Worm (Caenorhabditis elegans): ENCODE data around the gene kcc-1.

kcc-1 gene

DNA sequence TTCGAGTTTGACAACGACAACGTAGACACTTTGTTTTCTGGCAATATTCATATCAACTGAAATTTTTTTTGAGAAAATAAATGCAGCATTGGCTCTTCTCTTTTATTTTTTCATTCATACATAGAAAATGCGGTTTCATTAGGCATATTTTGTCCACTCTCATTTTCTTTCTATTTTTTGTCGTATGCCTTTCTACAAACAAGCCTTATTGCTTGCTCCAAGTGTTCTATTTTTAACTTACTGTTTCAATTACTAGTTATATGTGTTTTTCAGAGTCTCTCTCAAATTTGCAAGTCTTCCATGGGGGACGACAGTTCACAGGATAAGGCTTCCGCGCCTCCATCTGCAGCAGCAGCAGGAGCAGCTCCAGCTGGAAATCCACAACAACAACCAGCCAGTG, at the start of gene kcc-1:
Gene kcc-1 (plus strand): TSS at position 301 of the 400 bp plus-strand sequence.
- TF ChIP-seq cey-2 (tag; optimal IDR thresholded peaks at IDR 0.05; ENCODE audit: borderline replicate concordance, insufficient read depth) (no peak), nhr-42 (GFP tag; IDR thresholded peaks at IDR 0.05) (no peak), spr-1 (tag; optimal IDR thresholded peaks at IDR 0.05) (no peak), Y75B8A.6 (GFP tag; IDR thresholded peaks at IDR 0.05) (no peak), nhr-10 (tag; optimal IDR thresholded peaks at IDR 0.05) (no peak), mes-2 (tag; optimal IDR thresholded peaks at IDR 0.05; ENCODE audit: poor library complexity, severe bottlenecking) (no peak), D1046.2 (GFP tag; IDR thresholded peaks at IDR 0.05) (no peak), gei-8 (GFP tag; optimal IDR thresholded peaks at IDR 0.05) (no peak)

DNA sequence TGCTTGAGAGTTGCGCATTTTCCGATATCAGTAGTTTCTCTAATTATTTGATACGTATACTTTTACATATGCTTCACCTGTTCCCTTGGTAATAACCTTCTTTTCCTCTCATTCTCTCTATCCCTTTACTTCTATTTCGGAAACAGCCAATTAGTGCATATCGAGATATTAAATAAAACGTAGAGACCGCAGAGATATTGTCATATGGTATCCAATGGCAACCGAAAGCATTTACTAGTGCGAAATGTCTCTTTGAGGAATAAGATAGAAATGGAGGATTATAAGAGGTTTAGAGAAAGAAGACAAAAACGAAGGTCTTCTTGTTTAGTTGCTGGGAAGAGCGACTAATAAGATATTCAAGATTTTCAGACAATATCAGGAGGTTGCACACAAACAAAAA, 49.7 kb upstream of the kcc-1 start, which contains the start of gene maph-9:
Gene maph-9 (plus strand): TSS at position 273 of the 400 bp plus-strand sequence.
- TF ChIP-seq aha-1 (tag): peak; percentile 67
- no peak for TF ChIP-seq snpc-1.2 (GFP tag; IDR thresholded peaks at IDR 0.05)
- no peak for TF ChIP-seq daf-16 (GFP tag; optimal IDR thresholded peaks at IDR 0.05)
- TF ChIP-seq daf-16 (tag; optimal IDR thresholded peaks at IDR 0.05): no peak

DNA sequence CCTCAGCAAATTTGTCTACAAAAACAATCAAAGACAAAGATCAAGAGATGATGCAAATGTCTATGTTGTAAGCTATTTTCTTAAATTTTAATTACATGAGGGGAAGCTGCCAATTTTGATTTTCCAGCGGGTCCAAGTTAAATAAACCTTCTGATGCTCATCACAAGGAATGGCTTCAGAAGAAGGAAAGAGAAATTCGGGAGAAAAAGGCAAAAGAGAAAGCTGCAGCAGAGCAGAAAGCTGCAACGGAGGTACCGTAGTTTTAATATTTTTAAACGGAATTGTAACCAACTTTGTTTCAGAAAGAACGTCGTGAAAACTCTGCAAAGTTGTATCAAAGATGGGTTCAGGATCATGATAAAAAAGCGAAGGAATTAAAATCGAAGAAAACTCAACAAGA, 47.9 kb upstream of the kcc-1 start:
- peak; percentile 94 for TF ChIP-seq aha-1 (tag)
- no peak for TF ChIP-seq mdl-1 (tag; optimal IDR thresholded peaks at IDR 0.05)

DNA sequence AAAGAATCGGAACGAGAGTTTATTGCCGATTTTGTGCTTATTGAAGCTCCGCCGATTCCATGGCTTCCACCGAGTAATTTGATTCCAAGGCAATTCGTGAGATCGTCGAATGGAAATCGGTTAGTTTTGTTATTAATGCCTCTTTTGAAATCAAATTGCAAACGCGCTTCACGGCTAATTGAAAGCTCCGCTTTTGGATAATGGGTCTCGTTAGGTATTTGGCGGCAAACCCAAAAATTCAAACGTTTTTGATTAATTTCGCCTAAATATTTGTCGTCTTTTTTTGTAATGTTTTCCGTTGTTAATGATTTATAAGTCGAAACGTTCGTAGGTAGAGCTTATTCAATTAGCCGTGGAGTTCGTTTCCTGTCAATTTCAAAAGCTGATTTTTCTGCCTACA, 46.5 kb upstream of the kcc-1 start:
- no peak for TF ChIP-seq spr-3 (GFP tag; optimal IDR thresholded peaks at IDR 0.05)
- TF ChIP-seq ceh-82 (tag; optimal IDR thresholded peaks at IDR 0.05): no peak
- no peak for TF ChIP-seq lir-3 (tag; optimal IDR thresholded peaks at IDR 0.05)
- TF ChIP-seq snpc-4 (tag; optimal IDR thresholded peaks at IDR 0.05): no peak
- no peak for TF ChIP-seq ceh-32 (tag; optimal IDR thresholded peaks at IDR 0.05; ENCODE audit: poor library complexity)

DNA sequence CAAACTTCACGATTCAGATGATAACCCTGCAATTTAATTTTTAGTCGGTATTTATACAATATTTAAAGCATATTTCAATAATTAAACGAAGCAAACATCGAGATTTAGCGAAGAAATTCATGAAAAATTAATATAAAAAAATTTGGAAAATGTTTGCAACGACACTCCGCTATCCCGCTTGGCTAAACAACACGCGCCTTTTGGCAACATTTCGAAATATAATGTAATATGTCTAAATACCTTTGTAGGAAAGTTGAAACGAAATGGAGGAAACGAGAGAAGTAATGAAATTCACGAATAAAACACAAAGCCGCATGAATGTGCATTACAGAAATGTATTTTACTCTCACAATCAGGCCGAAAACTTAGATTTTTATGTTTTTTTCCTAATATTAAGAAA, 40.3 kb upstream of the kcc-1 start, which contains the start of gene rpc-1:
Gene rpc-1 (minus strand): TSS at position 26 of the 400 bp plus-strand sequence.
- TF ChIP-seq daf-19 (GFP tag; conservative IDR thresholded peaks at IDR 0.05) (no peak), nhr-11 (tag; optimal IDR thresholded peaks at IDR 0.05) (no peak), zip-2 (tag; optimal IDR thresholded peaks at IDR 0.05) (peak; percentile 86), lin-38 (GFP tag; IDR thresholded peaks at IDR 0.05) (no peak), R02D3.7 (tag; optimal IDR thresholded peaks at IDR 0.05) (no peak), dpl-1 (GFP tag; optimal IDR thresholded peaks at IDR 0.05) (peak; percentile 69), ceh-28 (tag; optimal IDR thresholded peaks at IDR 0.05) (no peak), T20F7.1 (GFP tag; optimal IDR thresholded peaks at IDR 0.05) (peak; percentile 95), hlh-30 (tag; optimal IDR thresholded peaks at IDR 0.05; ENCODE audit: insufficient read depth) (peak; percentile 29)

DNA sequence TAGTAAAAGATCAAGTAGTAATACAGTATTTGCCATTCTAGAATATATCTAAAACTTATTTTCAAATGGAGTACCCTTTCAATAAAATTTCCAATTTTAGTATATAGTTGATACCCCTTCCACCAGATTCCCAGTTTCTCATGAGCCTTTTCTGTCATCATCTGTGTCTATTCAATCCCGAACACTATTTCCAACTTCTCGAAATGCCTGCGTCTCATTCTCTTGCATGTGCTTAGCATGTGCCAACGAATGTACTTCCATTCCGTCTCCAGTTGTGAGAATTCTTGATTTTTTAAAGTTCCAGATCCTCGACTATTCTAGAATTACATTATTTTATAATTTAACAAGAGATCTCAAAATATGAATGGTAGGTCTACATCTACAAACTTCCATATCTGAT, 39.5 kb upstream of the kcc-1 start, which contains the start of gene C42D4.18:
Gene C42D4.18 (plus strand): TSS at position 231 of the 400 bp plus-strand sequence.
- TF ChIP-seq hmg-1.1 (GFP tag; IDR thresholded peaks at IDR 0.05) (peak; percentile 28; the same call in 1 of the 2 replicates), mxl-3 (GFP tag; optimal IDR thresholded peaks at IDR 0.05) (peak; percentile 5), Y75B8A.6 (GFP tag; IDR thresholded peaks at IDR 0.05) (no peak), mdl-1 (tag; optimal IDR thresholded peaks at IDR 0.05) (peak in 1 of 2 experiments; percentile 65), mxl-2 (GFP tag; conservative IDR thresholded peaks at IDR 0.05) (peak; percentile 29; the same call in 1 of the 2 replicates), lsy-2 (tag; optimal IDR thresholded peaks at IDR 0.05) (peak in 1 of 2 experiments; percentile 39), spr-1 (tag; optimal IDR thresholded peaks at IDR 0.05) (no peak), hlh-30 (tag; optimal IDR thresholded peaks at IDR 0.05; ENCODE audit: insufficient read depth) (peak; percentile 86), nhr-76 (tag; optimal IDR thresholded peaks at IDR 0.05) (no peak)

All from whole organism, L4 larva.